Fruit fly (Drosophila melanogaster) Kc167 (cell line): ENCODE measurements around the gene CG2680.

Experiments
- psq ChIP-seq: fragments of >200 bp; optimal IDR thresholded peaks from 2 replicates; lab custom pipeline; 2017; ENCODE audit warnings: missing external identifiers
- ttk ChIP-seq: sonication (Bioruptor generic); optimal IDR thresholded peaks from 2 replicates; lab custom pipeline; 2017; ENCODE audit warnings: missing external identifiers

DNA sequence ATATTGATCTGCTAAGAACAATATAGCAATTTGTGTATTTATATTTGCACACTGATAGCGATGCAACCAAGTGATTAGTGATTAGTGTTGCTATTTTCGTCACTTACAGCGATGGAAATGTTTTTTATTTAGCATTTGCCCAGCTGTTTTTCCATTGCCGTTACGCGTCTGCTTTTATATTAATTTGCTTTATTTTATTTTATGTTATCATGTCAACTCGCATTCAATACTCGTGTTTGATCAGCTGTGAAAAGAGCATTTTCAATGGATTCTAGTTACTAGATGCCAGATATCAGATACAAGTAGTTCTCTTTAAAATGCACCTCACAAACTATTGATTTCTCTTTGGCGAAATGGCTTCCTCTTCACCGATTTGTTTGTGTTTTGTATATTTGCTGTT, 43.8 kb downstream of the CG2680 start:
- TF ChIP-seq ttk (lab: Kevin White, UChicago): no peak
- TF ChIP-seq psq (lab: Kevin White, UChicago): no peak
